Worm (Caenorhabditis elegans) whole organism, L4 larva: ENCODE results near the gene cest-33.

Experiments
- R02D3.7 ChIP-seq: fragments of 150-350 bp; sonication (generic microtip); optimal IDR thresholded peaks from 3 replicates; lab custom pipeline; 2014; ENCODE audit warnings: missing biosample characterization, missing genetic modification characterization
- Y48G9A.11 ChIP-seq: fragments of 200-800 bp; sonication (Bioruptor generic); IDR thresholded peaks from 2 replicates; pipeline ENCODE4 v1.3.6; 2022; ENCODE audit warnings: missing genetic modification reagents, missing genetic modification characterization, missing compliant biosample characterization
- ZK337.2 ChIP-seq: fragments of 200-800 bp; sonication (Bioruptor generic); IDR thresholded peaks from 2 replicates; pipeline ENCODE4 v1.3.6; 2022; ENCODE audit warnings: missing genetic modification reagents, missing genetic modification characterization, missing compliant biosample characterization
- ZK546.5 ChIP-seq, 2 experiments: sonication (generic microtip); optimal IDR thresholded peaks; 2 replicates each; lab custom pipeline; 2017; ENCODE audit warnings: missing biosample characterization in 2 of 2, missing genetic modification characterization in 2 of 2
- aha-1 ChIP-seq: fragments of 150-350 bp; peaks from one replicate; lab custom pipeline; 2014; ENCODE audit warnings: missing biosample characterization, missing genetic modification characterization
- aly-2 ChIP-seq: sonication (generic microtip); optimal IDR thresholded peaks from 2 replicates; lab custom pipeline; 2018; ENCODE audit warnings: missing biosample characterization, missing genetic modification characterization
- ama-1 ChIP-seq: fragments of 150-350 bp; optimal IDR thresholded peaks from 2 replicates; lab custom pipeline; 2014; ENCODE audit warnings: inconsistent platforms, mixed read lengths
- ceh-20 ChIP-seq: fragments of 200-800 bp; sonication (Bioruptor generic); IDR thresholded peaks from 2 replicates; pipeline ENCODE4 v1.3.6; 2022; ENCODE audit warnings: missing genetic modification reagents, missing genetic modification characterization, missing compliant biosample characterization
- ceh-32 ChIP-seq: sonication (generic microtip); optimal IDR thresholded peaks from 2 replicates; lab custom pipeline; 2016; ENCODE audit warnings: mild to moderate bottlenecking, missing genetic modification characterization, missing compliant biosample characterization; ENCODE audit not compliant: poor library complexity
- cey-2 ChIP-seq: sonication (generic microtip); optimal IDR thresholded peaks from 3 replicates; lab custom pipeline; 2017; ENCODE audit warnings: missing genetic modification characterization, mild to moderate bottlenecking, missing compliant biosample characterization, antibody characterized with exemption, borderline replicate concordance; ENCODE audit not compliant: insufficient read depth
- ctbp-1 ChIP-seq: fragments of 200-800 bp; sonication (Bioruptor generic); IDR thresholded peaks from 2 replicates; pipeline ENCODE4 v1.3.6; 2022; ENCODE audit warnings: missing genetic modification reagents, missing genetic modification characterization, missing compliant biosample characterization
- daf-16 ChIP-seq, 3 experiments: sonication (generic microtip); optimal IDR thresholded peaks; 2 replicates each; lab custom pipeline; 2016 to 2017; ENCODE audit warnings: missing genetic modification characterization in 3 of 3, missing genetic modification reagents in 3 of 3, mild to moderate bottlenecking in 2 of 3, missing compliant biosample characterization in 2 of 3, missing biosample characterization in 1 of 3, moderate library complexity in 1 of 3
- dmd-6 ChIP-seq: fragments of 200-800 bp; sonication (Bioruptor generic); IDR thresholded peaks from 2 replicates; pipeline ENCODE4 v1.3.6; 2022; ENCODE audit warnings: missing genetic modification reagents, missing genetic modification characterization, missing compliant biosample characterization
- dmd-9 ChIP-seq: fragments of 200-800 bp; sonication (Bioruptor generic); IDR thresholded peaks from 2 replicates; pipeline ENCODE4 v1.3.6; 2022; ENCODE audit warnings: missing genetic modification reagents, missing genetic modification characterization, missing compliant biosample characterization
- dve-1 ChIP-seq: sonication (generic microtip); optimal IDR thresholded peaks from 2 replicates; lab custom pipeline; 2017; ENCODE audit warnings: antibody characterized with exemption, mild to moderate bottlenecking, missing genetic modification characterization, missing compliant biosample characterization; ENCODE audit not compliant: insufficient read depth
- gei-8 ChIP-seq: fragments of 200-800 bp; sonication (Bioruptor generic); optimal IDR thresholded peaks from 2 replicates; lab custom pipeline; 2018; ENCODE audit warnings: mild to moderate bottlenecking, missing genetic modification characterization, missing compliant biosample characterization
- hif-1 ChIP-seq, 2 experiments: sonication (generic microtip); optimal IDR thresholded peaks; 2 replicates each; lab custom pipeline; 2016 to 2017; ENCODE audit warnings: missing compliant biosample characterization in 2 of 2, missing genetic modification characterization in 2 of 2, missing genetic modification reagents in 2 of 2, missing genotype in 2 of 2, mild to moderate bottlenecking in 1 of 2
- hlh-11 ChIP-seq: fragments of 200-800 bp; sonication (Bioruptor generic); optimal IDR thresholded peaks from 2 replicates; lab custom pipeline; 2018; ENCODE audit warnings: mild to moderate bottlenecking, missing genetic modification characterization, missing compliant biosample characterization
- hlh-30 ChIP-seq: sonication (generic microtip); optimal IDR thresholded peaks from 2 replicates; lab custom pipeline; 2017; ENCODE audit warnings: antibody characterized with exemption, mild to moderate bottlenecking, missing genetic modification characterization, missing compliant biosample characterization; ENCODE audit not compliant: insufficient read depth
- lim-7 ChIP-seq: fragments of 200-800 bp; sonication (Bioruptor generic); IDR thresholded peaks from 2 replicates; pipeline ENCODE4 v1.3.6; 2022; ENCODE audit warnings: missing genetic modification characterization, missing compliant biosample characterization
- lin-1 ChIP-seq: fragments of 200-800 bp; sonication (Bioruptor generic); IDR thresholded peaks from 2 replicates; pipeline ENCODE4 v1.3.6; 2022; ENCODE audit warnings: missing genetic modification reagents, missing genetic modification characterization, missing compliant biosample characterization
- lsy-2 ChIP-seq, 2 experiments: fragments of 150-350 bp in 1 of 2; sonication (generic microtip) in 1 of 2; optimal IDR thresholded peaks; 2 replicates each; lab custom pipeline; 2014 to 2017; ENCODE audit warnings: missing biosample characterization in 2 of 2, missing genetic modification characterization in 2 of 2
- madf-9 ChIP-seq: fragments of 200-800 bp; sonication (Bioruptor generic); conservative IDR thresholded peaks from 2 replicates; pipeline ENCODE4 v1.3.6; 2022; ENCODE audit warnings: missing genetic modification reagents, missing genetic modification characterization, missing compliant biosample characterization
- mdl-1 ChIP-seq, 2 experiments: fragments of 150-350 bp in 1 of 2; sonication (generic microtip) in 1 of 2; optimal IDR thresholded peaks; 2 replicates each; lab custom pipeline; 2014 to 2017; ENCODE audit warnings: missing biosample characterization in 2 of 2, missing genetic modification characterization in 2 of 2
- mep-1 ChIP-seq: fragments of 150-350 bp; sonication (generic microtip); optimal IDR thresholded peaks from 3 replicates; lab custom pipeline; 2014; ENCODE audit warnings: missing biosample characterization, missing genetic modification characterization
- mxl-3 ChIP-seq: fragments of 200-800 bp; sonication (Bioruptor generic); optimal IDR thresholded peaks from 2 replicates; lab custom pipeline; 2018; ENCODE audit warnings: mild to moderate bottlenecking, missing genetic modification characterization, missing compliant biosample characterization
- nhr-25 ChIP-seq: sonication (generic microtip); optimal IDR thresholded peaks from 2 replicates; lab custom pipeline; 2017; ENCODE audit warnings: missing genetic modification characterization, mild to moderate bottlenecking, missing compliant biosample characterization, antibody characterized with exemption, moderate library complexity, borderline replicate concordance; ENCODE audit not compliant: insufficient read depth
- nhr-28 ChIP-seq: fragments of 150-350 bp; optimal IDR thresholded peaks from 2 replicates; lab custom pipeline; 2014; ENCODE audit warnings: missing biosample characterization, missing genetic modification characterization
- nhr-41 ChIP-seq: fragments of 200-800 bp; sonication (Bioruptor generic); IDR thresholded peaks from 2 replicates; pipeline ENCODE4 v1.3.6; 2022; ENCODE audit warnings: missing genetic modification reagents, missing genetic modification characterization, missing compliant biosample characterization
- nhr-48 ChIP-seq: sonication (generic microtip); optimal IDR thresholded peaks from 2 replicates; lab custom pipeline; 2016; ENCODE audit warnings: mild to moderate bottlenecking, missing genetic modification characterization, missing compliant biosample characterization
- nhr-6 ChIP-seq: fragments of 150-350 bp; optimal IDR thresholded peaks from 2 replicates; lab custom pipeline; 2014; ENCODE audit warnings: missing biosample characterization, missing genetic modification characterization
- nhr-77 ChIP-seq: fragments of 150-350 bp; optimal IDR thresholded peaks from 2 replicates; lab custom pipeline; 2014; ENCODE audit warnings: missing biosample characterization, missing genetic modification characterization
- php-3 ChIP-seq: fragments of 200-800 bp; sonication (Bioruptor generic); IDR thresholded peaks from 2 replicates; pipeline ENCODE4 v1.3.6; 2022; ENCODE audit warnings: missing genetic modification reagents, missing genetic modification characterization, missing compliant biosample characterization
- pqm-1 ChIP-seq: sonication (generic microtip); optimal IDR thresholded peaks from 2 replicates; lab custom pipeline; 2017; ENCODE audit warnings: missing biosample characterization, missing genetic modification characterization
- rbr-2 ChIP-seq: sonication (generic microtip); optimal IDR thresholded peaks from 2 replicates; lab custom pipeline; 2016; ENCODE audit warnings: missing genotype, missing genetic modification characterization, missing compliant biosample characterization
- snpc-4 ChIP-seq: fragments of 150-350 bp; optimal IDR thresholded peaks from 2 replicates; lab custom pipeline; 2014; ENCODE audit warnings: missing biosample characterization, missing genetic modification characterization
- spr-3 ChIP-seq: fragments of 200-800 bp; sonication (Bioruptor generic); optimal IDR thresholded peaks from 2 replicates; lab custom pipeline; 2018; ENCODE audit warnings: mild to moderate bottlenecking, missing genetic modification characterization, missing compliant biosample characterization
- unc-39 ChIP-seq: sonication (generic microtip); optimal IDR thresholded peaks from 2 replicates; lab custom pipeline; 2017; ENCODE audit warnings: missing biosample characterization, missing genetic modification characterization
- unc-62 ChIP-seq, 3 experiments: fragments of 150-350 bp in 1 of 3; sonication (generic microtip); optimal IDR thresholded peaks in 2 of 3; peaks in 1 of 3; 1 replicate in 1 of 3; 2 replicates in 2 of 3; lab custom pipeline; 2014 to 2017; ENCODE audit warnings: missing biosample characterization in 3 of 3, missing genetic modification characterization in 3 of 3, missing genetic modification reagents in 3 of 3, missing genotype in 1 of 3
- zfp-3 ChIP-seq: fragments of 200-800 bp; sonication (Bioruptor generic); conservative IDR thresholded peaks from 2 replicates; pipeline ENCODE4 v1.3.6; 2022; ENCODE audit warnings: missing genetic modification reagents, missing genetic modification characterization, missing compliant biosample characterization
- zip-11 ChIP-seq: fragments of 200-800 bp; sonication (Bioruptor generic); IDR thresholded peaks from 2 replicates; pipeline ENCODE4 v1.3.6; 2022; ENCODE audit warnings: missing genetic modification characterization, missing compliant biosample characterization
- ztf-7 ChIP-seq: fragments of 150-350 bp; optimal IDR thresholded peaks from 2 replicates; lab custom pipeline; 2014; ENCODE audit warnings: missing biosample characterization, missing genetic modification characterization

Gene cest-33

DNA sequence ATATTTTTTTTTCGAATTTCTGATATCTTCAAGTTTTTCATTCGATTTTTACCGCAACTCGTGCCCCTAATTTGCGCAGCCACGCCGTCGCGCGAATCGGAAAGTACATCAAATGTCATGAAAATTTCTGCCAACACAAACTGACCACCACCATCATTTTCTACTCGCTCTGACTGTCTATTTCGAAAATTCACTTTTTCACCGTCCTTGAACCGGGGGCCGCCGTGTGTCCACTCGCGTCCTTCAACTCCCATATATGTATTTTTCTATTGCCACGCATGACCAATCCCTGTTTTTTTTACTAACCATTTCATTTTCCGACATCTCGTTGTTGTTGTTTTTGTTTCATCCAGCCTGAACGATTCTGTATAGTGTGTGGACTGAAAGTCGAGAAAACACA lies 15.9 kb downstream of the cest-33 start:
- TF ChIP-seq daf-16 (GFP tag; optimal IDR thresholded peaks at IDR 0.05; lab: Kevin White, UChicago) (no peak), daf-16 (tag; optimal IDR thresholded peaks at IDR 0.05; lab: Kevin White, UChicago) (no peak), hlh-30 (tag; lab: Kevin White, UChicago) (peak; percentile 38), mxl-3 (GFP tag; lab: Kevin White, UChicago) (peak; percentile 23), hlh-11 (tag; lab: Kevin White, UChicago) (no peak), zfp-3 (GFP tag; lab: Robert Waterston, UW) (0 out of 2 replicates have a peak, but pooled peaks have one; percentile 22), nhr-28 (peak; percentile 5), nhr-25 (tag; lab: Kevin White, UChicago) (peak; percentile 72), cey-2 (tag; lab: Kevin White, UChicago) (no peak)

DNA sequence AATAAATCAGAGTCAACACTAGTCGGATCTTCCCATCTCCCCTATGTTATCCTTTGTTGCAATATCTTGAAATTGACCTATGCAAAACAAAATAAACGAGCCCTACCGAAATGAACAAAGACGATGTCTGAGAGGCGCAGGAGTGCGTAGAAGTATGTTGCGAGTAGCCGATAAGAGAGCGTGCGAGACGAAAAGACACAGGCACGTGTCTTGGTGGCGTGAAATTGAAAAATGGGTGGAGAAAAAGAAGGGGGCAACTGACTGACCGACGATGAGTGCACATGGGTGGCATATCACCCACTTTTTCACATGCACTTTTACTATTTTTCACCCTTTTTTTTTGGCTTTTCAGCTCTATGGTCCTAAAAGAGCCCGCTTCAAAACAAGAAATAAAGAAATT lies 17.3 kb downstream of the cest-33 start:
- TF ChIP-seq hlh-30 (tag; lab: Kevin White, UChicago) = peak; percentile 94
- peak; percentile 24 for TF ChIP-seq hlh-11 (tag; lab: Kevin White, UChicago)
- TF ChIP-seq gei-8 (GFP tag; lab: Kevin White, UChicago) = no peak
- no peak for TF ChIP-seq Y48G9A.11 (GFP tag; lab: Robert Waterston, UW)
- no peak for TF ChIP-seq nhr-25 (tag; lab: Kevin White, UChicago)
- peak in 1 of 2 experiments; percentile 97 for TF ChIP-seq unc-62 (GFP tag; optimal IDR thresholded peaks at IDR 0.05 in 1 of 2; lab: Kevin White, UChicago)
- TF ChIP-seq unc-62 (tag; optimal IDR thresholded peaks at IDR 0.05; lab: Kevin White, UChicago) = no peak
- peak; percentile 46 for TF ChIP-seq mep-1 (tag; lab: Kevin White, UChicago)
- no peak for TF ChIP-seq ceh-32 (tag; lab: Kevin White, UChicago)
- TF ChIP-seq hif-1 (tag; optimal IDR thresholded peaks at IDR 0.05; lab: Kevin White, UChicago) = peak in 1 of 2 experiments; percentile 14
- TF ChIP-seq ztf-7 (tag; lab: Kevin White, UChicago) = no peak
- TF ChIP-seq ctbp-1 (GFP tag; lab: Robert Waterston, UW) = 0 out of 2 replicates have a peak, but pooled peaks have one; percentile 45
- TF ChIP-seq lsy-2 (tag; optimal IDR thresholded peaks at IDR 0.05; lab: Kevin White, UChicago) = no peak
- no peak for TF ChIP-seq R02D3.7
- peak; percentile 12 to 87 for TF ChIP-seq mdl-1 (tag; optimal IDR thresholded peaks at IDR 0.05; lab: Kevin White, UChicago)
- TF ChIP-seq nhr-28 = peak; percentile 35
- no peak for TF ChIP-seq unc-39 (tag; lab: Kevin White, UChicago)
- TF ChIP-seq dmd-6 (GFP tag; lab: Robert Waterston, UW) = 0 out of 2 replicates have a peak, but pooled peaks have one; percentile 12
- TF ChIP-seq mxl-3 (GFP tag; lab: Kevin White, UChicago) = peak; percentile 64
- TF ChIP-seq dmd-9 = no peak
- TF ChIP-seq zip-11 (GFP tag; lab: Robert Waterston, UW) = no peak
- no peak for TF ChIP-seq nhr-48
- TF ChIP-seq aha-1 (tag; lab: Kevin White, UChicago) = peak; percentile 90
- TF ChIP-seq ZK546.5 (tag; optimal IDR thresholded peaks at IDR 0.05; lab: Kevin White, UChicago) = no peak
- peak; percentile 25; the same call in 1 of the 2 replicates for TF ChIP-seq ceh-20
- TF ChIP-seq nhr-77 (tag; lab: Kevin White, UChicago) = no peak
- TF ChIP-seq ama-1 (lab: Kevin White, UChicago) = no peak
- 0 out of 2 replicates have a peak, but pooled peaks have one; percentile 27 for TF ChIP-seq lim-7 (GFP tag; lab: Robert Waterston, UW)

DNA sequence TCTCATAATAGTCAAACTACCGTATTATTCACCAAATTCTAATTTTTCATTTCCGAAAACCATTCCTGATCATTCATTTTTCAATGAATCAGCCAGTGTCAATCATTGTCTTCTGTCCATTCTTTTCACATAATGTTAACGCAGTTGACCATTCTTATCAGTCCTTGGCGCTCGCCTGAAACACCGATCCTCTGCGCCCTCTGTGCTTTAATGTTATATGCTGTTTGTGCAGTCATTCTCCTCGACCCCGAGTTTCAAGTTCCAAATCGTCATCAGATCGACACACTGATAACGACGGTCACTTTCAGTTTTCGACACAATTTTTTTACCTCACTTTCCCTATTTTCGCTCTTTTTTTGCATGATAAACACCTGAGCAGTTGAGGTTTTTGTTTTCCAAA lies 18.6 kb downstream of the cest-33 start:
- TF ChIP-seq nhr-48 = no peak
- peak; percentile 62 for TF ChIP-seq dve-1 (tag; lab: Kevin White, UChicago)
- peak; percentile 94 for TF ChIP-seq dmd-6 (GFP tag; lab: Robert Waterston, UW)
- no peak for TF ChIP-seq madf-9 (GFP tag; lab: Robert Waterston, UW)
- no peak for TF ChIP-seq rbr-2 (tag; lab: Kevin White, UChicago)
- peak; percentile 78 for TF ChIP-seq nhr-41 (GFP tag; lab: Robert Waterston, UW)
- TF ChIP-seq nhr-77 (tag; lab: Kevin White, UChicago) = peak; percentile 45
- no peak for TF ChIP-seq spr-3 (GFP tag; lab: Kevin White, UChicago)
- no peak for TF ChIP-seq daf-16 (GFP tag; optimal IDR thresholded peaks at IDR 0.05; lab: Kevin White, UChicago)
- TF ChIP-seq daf-16 (tag; optimal IDR thresholded peaks at IDR 0.05; lab: Kevin White, UChicago) = peak; percentile 54
- TF ChIP-seq php-3 = 0 out of 2 replicates have a peak, but pooled peaks have one; percentile 40
- peak in 1 of 2 experiments; percentile 19 for TF ChIP-seq unc-62 (GFP tag; optimal IDR thresholded peaks at IDR 0.05 in 1 of 2; lab: Kevin White, UChicago)
- TF ChIP-seq unc-62 (tag; optimal IDR thresholded peaks at IDR 0.05; lab: Kevin White, UChicago) = no peak
- peak; percentile 96 for TF ChIP-seq pqm-1 (tag; lab: Kevin White, UChicago)
- TF ChIP-seq ZK337.2 (GFP tag; lab: Robert Waterston, UW) = no peak
- peak; percentile 91 for TF ChIP-seq aha-1 (tag; lab: Kevin White, UChicago)
- TF ChIP-seq snpc-4 (tag; lab: Kevin White, UChicago) = no peak
- TF ChIP-seq cey-2 (tag; lab: Kevin White, UChicago) = no peak
- TF ChIP-seq aly-2 = no peak
- no peak for TF ChIP-seq nhr-6 (tag; lab: Kevin White, UChicago)
- peak; percentile 85 for TF ChIP-seq nhr-28
- TF ChIP-seq hlh-11 (tag; lab: Kevin White, UChicago) = peak; percentile 76
- peak; percentile 59 for TF ChIP-seq hlh-30 (tag; lab: Kevin White, UChicago)
- 0 out of 2 replicates have a peak, but pooled peaks have one; percentile 47 for TF ChIP-seq lin-1 (GFP tag; lab: Robert Waterston, UW)
- no peak for TF ChIP-seq Y48G9A.11 (GFP tag; lab: Robert Waterston, UW)
